Fruit fly (Drosophila melanogaster): Measurements from ENCODE around the gene CG14377.

CG14377 gene

dm6 chr3R:13425470-13426033 lies 27.9 kb downstream of the CG14377 start, which contains the start of gene Act87E:
TSS of gene Act87E (plus strand) at chr3R:13425983.
- TF ChIP-seq Pif1B (GFP tag; optimal IDR thresholded peaks at IDR 0.05): no peak
- no peak for TF ChIP-seq gl (tag; optimal IDR thresholded peaks at IDR 0.05)
- peak; percentile 68 for TF ChIP-seq CG8159 (tag; optimal IDR thresholded peaks at IDR 0.05)
- TF ChIP-seq CG4496 (GFP tag; IDR thresholded peaks at IDR 0.05): no peak
- peak; percentile 72 for TF ChIP-seq CG14655 (GFP tag; optimal IDR thresholded peaks at IDR 0.05)
- TF ChIP-seq Snoo (tag; optimal IDR thresholded peaks at IDR 0.05): no peak
- no peak for TF ChIP-seq CG12605 (GFP tag; IDR thresholded peaks at IDR 0.05)
- no peak for TF ChIP-seq Pif1A (GFP tag; optimal IDR thresholded peaks at IDR 0.05)
- TF ChIP-seq Ets98B (GFP tag; IDR thresholded peaks at IDR 0.05): no peak
- peak; percentile 59 for TF ChIP-seq CG9948 (tag; optimal IDR thresholded peaks at IDR 0.05)
- TF ChIP-seq fd96Ca (GFP tag; IDR thresholded peaks at IDR 0.05): no peak
- TF ChIP-seq rn (GFP tag; IDR thresholded peaks at IDR 0.05): no peak
- no peak for TF ChIP-seq D1 (tag; optimal IDR thresholded peaks at IDR 0.05)
- TF ChIP-seq CG8301 (tag; optimal IDR thresholded peaks at IDR 0.05): peak; percentile 66
- TF ChIP-seq CG34367 (tag; optimal IDR thresholded peaks at IDR 0.05): peak; percentile 12
- no peak for TF ChIP-seq CG10348 (GFP tag; IDR thresholded peaks at IDR 0.05)
- no peak for TF ChIP-seq CG32121 (GFP tag; IDR thresholded peaks at IDR 0.05)
- TF ChIP-seq EcR (GFP tag; optimal IDR thresholded peaks at IDR 0.05): no peak
- TF ChIP-seq CG17806 (tag; optimal IDR thresholded peaks at IDR 0.05): peak; percentile 12
- TF ChIP-seq CG13204 (GFP tag; optimal IDR thresholded peaks at IDR 0.05): no peak
- peak; percentile 52 for TF ChIP-seq CG15710 (tag; optimal IDR thresholded peaks at IDR 0.05)

dm6 chr3R:13428341-13429040 lies 30.9 kb downstream of the CG14377 start:
- TF ChIP-seq fd96Ca (GFP tag; IDR thresholded peaks at IDR 0.05) (no peak), CG12605 (GFP tag; IDR thresholded peaks at IDR 0.05) (peak; percentile 63), CG32121 (GFP tag; IDR thresholded peaks at IDR 0.05) (peak; percentile 75), CG14655 (GFP tag; optimal IDR thresholded peaks at IDR 0.05) (peak; percentile 82), Ets98B (GFP tag; IDR thresholded peaks at IDR 0.05) (peak; percentile 70), CG9948 (tag; optimal IDR thresholded peaks at IDR 0.05) (peak; percentile 65), CG34367 (tag; optimal IDR thresholded peaks at IDR 0.05) (peak; percentile 61), Snoo (tag; optimal IDR thresholded peaks at IDR 0.05) (peak; percentile 35), CG4496 (GFP tag; IDR thresholded peaks at IDR 0.05) (peak; percentile 84), CG13204 (GFP tag; optimal IDR thresholded peaks at IDR 0.05) (no peak), D1 (tag; optimal IDR thresholded peaks at IDR 0.05) (no peak), CG8159 (tag; optimal IDR thresholded peaks at IDR 0.05) (peak; percentile 66), CG17806 (tag; optimal IDR thresholded peaks at IDR 0.05) (peak; percentile 75), CG15710 (tag; optimal IDR thresholded peaks at IDR 0.05) (peak; percentile 60), Pif1A (GFP tag; optimal IDR thresholded peaks at IDR 0.05) (peak; percentile 71), CG10348 (GFP tag; IDR thresholded peaks at IDR 0.05) (peak; percentile 40; the same call in 1 of the 2 replicates), rn (GFP tag; IDR thresholded peaks at IDR 0.05) (0 out of 2 replicates have a peak, but pooled peaks have one; percentile 24), EcR (GFP tag; optimal IDR thresholded peaks at IDR 0.05) (no peak), CG8301 (tag; optimal IDR thresholded peaks at IDR 0.05) (peak; percentile 77), Pif1B (GFP tag; optimal IDR thresholded peaks at IDR 0.05) (peak; percentile 53), gl (tag; optimal IDR thresholded peaks at IDR 0.05) (no peak)

dm6 chr3R:13433623-13434022 lies 36.0 kb downstream of the CG14377 start:
- TF ChIP-seq rn (GFP tag; IDR thresholded peaks at IDR 0.05) (peak; percentile 39; the same call in 1 of the 2 replicates), Ets98B (GFP tag; IDR thresholded peaks at IDR 0.05) (peak; percentile 73), CG8159 (tag; optimal IDR thresholded peaks at IDR 0.05) (peak; percentile 97), Pif1B (GFP tag; optimal IDR thresholded peaks at IDR 0.05) (peak; percentile 75), CG4496 (GFP tag; IDR thresholded peaks at IDR 0.05) (peak; percentile 87), fd96Ca (GFP tag; IDR thresholded peaks at IDR 0.05) (0 out of 3 replicates have a peak, but pooled peaks have one; percentile 30), Snoo (tag; optimal IDR thresholded peaks at IDR 0.05) (peak; percentile 77), CG13204 (GFP tag; optimal IDR thresholded peaks at IDR 0.05) (peak; percentile 58), CG17806 (tag; optimal IDR thresholded peaks at IDR 0.05) (peak; percentile 70), CG10348 (GFP tag; IDR thresholded peaks at IDR 0.05) (0 out of 2 replicates have a peak, but pooled peaks have one; percentile 15), CG34367 (tag; optimal IDR thresholded peaks at IDR 0.05) (peak; percentile 87), CG8301 (tag; optimal IDR thresholded peaks at IDR 0.05) (peak; percentile 74), D1 (tag; optimal IDR thresholded peaks at IDR 0.05) (peak; percentile 35), CG9948 (tag; optimal IDR thresholded peaks at IDR 0.05) (peak; percentile 85), CG32121 (GFP tag; IDR thresholded peaks at IDR 0.05) (peak; percentile 59; the same call in 1 of the 2 replicates), gl (tag; optimal IDR thresholded peaks at IDR 0.05) (peak; percentile 53), CG12605 (GFP tag; IDR thresholded peaks at IDR 0.05) (peak; percentile 83), EcR (GFP tag; optimal IDR thresholded peaks at IDR 0.05) (no peak), CG14655 (GFP tag; optimal IDR thresholded peaks at IDR 0.05) (peak; percentile 72), CG15710 (tag; optimal IDR thresholded peaks at IDR 0.05) (peak; percentile 88), Pif1A (GFP tag; optimal IDR thresholded peaks at IDR 0.05) (peak; percentile 80)

DNA sequence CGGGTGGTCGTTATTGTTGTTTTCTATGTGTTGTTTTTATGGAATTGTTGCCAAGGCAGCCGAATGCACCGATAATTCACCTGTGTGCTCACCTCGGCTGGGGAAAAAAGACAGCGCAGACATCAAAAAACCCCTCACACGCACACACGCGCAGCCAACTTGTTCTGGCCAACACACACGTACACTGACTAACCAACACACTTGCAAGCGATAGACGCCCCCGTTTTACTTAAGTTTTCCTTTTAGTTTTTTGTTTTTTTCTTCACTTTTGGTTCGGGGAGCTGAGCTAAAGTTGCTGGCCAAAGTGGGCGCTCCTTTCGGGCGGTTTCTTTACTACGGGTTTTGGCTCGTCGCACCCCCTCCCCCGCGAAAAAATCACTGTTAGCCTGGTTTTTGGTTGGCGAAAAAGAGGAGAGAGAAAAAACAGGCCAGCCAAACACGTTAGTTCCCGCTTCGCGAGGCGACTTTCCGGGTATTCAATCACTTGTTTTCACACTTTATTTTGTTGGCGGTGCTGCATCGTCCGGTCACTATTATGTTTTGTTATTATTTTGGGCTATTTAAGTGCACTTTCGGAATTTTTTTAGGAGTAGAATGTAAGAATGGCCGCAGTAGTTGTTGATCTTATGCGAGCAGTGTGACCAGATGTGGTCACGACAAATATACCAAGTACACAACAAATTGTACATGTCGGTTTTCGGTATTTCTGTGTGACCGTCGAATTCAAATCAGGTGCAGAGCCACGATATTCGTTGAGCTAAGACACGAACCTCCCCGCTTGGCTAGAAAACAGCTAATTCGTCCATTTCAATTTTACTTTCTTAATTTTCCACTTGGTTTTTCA lies 36.9 kb downstream of the CG14377 start, which contains the start of gene yrt:
TSS of gene yrt (minus strand) at position 660 of the 844 bp plus-strand sequence.
- TF ChIP-seq CG13204 (GFP tag; optimal IDR thresholded peaks at IDR 0.05) (peak; percentile 9), rn (GFP tag; IDR thresholded peaks at IDR 0.05) (no peak), CG32121 (GFP tag; IDR thresholded peaks at IDR 0.05) (0 out of 2 replicates have a peak, but pooled peaks have one; percentile 9)

Data from whole organism, pupa.